Fruit fly (Drosophila melanogaster) Kc167 (cell line): ENCODE data around the gene amd.

Source experiments
- Myc ChIP-seq: fragments of >200 bp; optimal IDR thresholded peaks from 2 replicates; lab custom pipeline; 2017; ENCODE audit warnings: missing external identifiers
- Sin3A ChIP-seq: fragments of >200 bp; optimal IDR thresholded peaks from 2 replicates; lab custom pipeline; 2018; ENCODE audit warnings: missing external identifiers
- h ChIP-seq: fragments of >200 bp; optimal IDR thresholded peaks from 3 replicates; lab custom pipeline; 2018; ENCODE audit warnings: missing external identifiers
- insv ChIP-seq: fragments of >200 bp; optimal IDR thresholded peaks from 3 replicates; lab custom pipeline; 2018; ENCODE audit warnings: missing external identifiers
- psq ChIP-seq: fragments of >200 bp; optimal IDR thresholded peaks from 2 replicates; lab custom pipeline; 2017; ENCODE audit warnings: missing external identifiers
- ttk ChIP-seq: sonication (Bioruptor generic); optimal IDR thresholded peaks from 2 replicates; lab custom pipeline; 2017; ENCODE audit warnings: missing external identifiers

dm6 chr2L:19135955-19136677 lies 26.2 kb downstream of the amd start:
- TF ChIP-seq h (lab: Kevin White, UChicago), result no peak
- no peak for TF ChIP-seq Myc (lab: Kevin White, UChicago)
- TF ChIP-seq Sin3A, result no peak
- no peak for TF ChIP-seq psq
- TF ChIP-seq ttk, result no peak
- TF ChIP-seq insv, result no peak
